Worm (Caenorhabditis elegans): ENCODE measurements around the gene F54F7.6.

DNA sequence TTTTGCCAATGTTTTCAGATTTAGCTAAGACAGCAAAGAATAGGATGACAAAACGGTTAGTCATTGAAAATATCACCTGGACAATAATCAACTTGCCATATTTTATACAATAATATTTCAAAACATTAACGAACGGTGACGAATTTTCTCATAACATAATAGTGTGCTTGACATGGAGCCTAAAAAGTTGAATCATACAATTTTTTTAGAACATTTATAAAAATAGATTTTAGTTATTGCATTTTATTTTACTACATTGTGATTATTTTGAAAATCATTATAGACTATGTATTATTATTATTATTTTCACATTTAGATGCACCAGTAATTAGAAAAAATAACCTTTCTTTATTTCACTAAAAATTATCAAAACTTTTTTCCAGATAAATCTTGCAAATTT is 16.6 kb upstream of the F54F7.6 start, which contains the start of gene F54F7.9:
- TF ChIP-seq ztf-4 (tag; optimal IDR thresholded peaks at IDR 0.05) (no peak), elt-2 (tag; optimal IDR thresholded peaks at IDR 0.05) (no peak), nhr-23 (tag; optimal IDR thresholded peaks at IDR 0.05) (no peak), nhr-77 (tag; optimal IDR thresholded peaks at IDR 0.05) (no peak)
